In genomic region chrIV:10821672-10822304, ce11 we compare ENCODE assay signal across 4 worm cellular contexts.
TF ChIP-seq lines count a peak whose summit lies in the region.

No protein-coding gene starts in this region.

TF ChIP-seq in whole organism, L2 larva, 48 proteins besides CTCF, POLR2A, EP300 and RAD21 (continues in another document):
- TF ChIP-seq ceh-82 (tag; optimal IDR thresholded peaks at IDR 0.05; lab: Kevin White, UChicago) (peak; percentile 7), egl-27 (tag; optimal IDR thresholded peaks at IDR 0.05; lab: Kevin White, UChicago) (peak; percentile 72), nhr-23 (tag; optimal IDR thresholded peaks at IDR 0.05; lab: Kevin White, UChicago) (no peak), ama-1 (optimal IDR thresholded peaks at IDR 0.05; lab: Kevin White, UChicago) (peak; percentile 78), lin-13 (GFP tag; optimal IDR thresholded peaks at IDR 0.05; lab: Kevin White, UChicago) (peak; percentile 81), blmp-1 (tag; optimal IDR thresholded peaks at IDR 0.05; lab: Kevin White, UChicago; ENCODE audit: insufficient read depth) (peak; percentile 96), nhr-129 (tag; optimal IDR thresholded peaks at IDR 0.05; lab: Kevin White, UChicago) (peak; percentile 98), nhr-6 (tag; optimal IDR thresholded peaks at IDR 0.05; lab: Kevin White, UChicago) (peak; percentile 95), nhr-12 (tag; optimal IDR thresholded peaks at IDR 0.05; lab: Kevin White, UChicago) (no peak), F13H6.1 (tag; optimal IDR thresholded peaks at IDR 0.05; lab: Kevin White, UChicago) (peak; percentile 97), crh-2 (tag; optimal IDR thresholded peaks at IDR 0.05; lab: Kevin White, UChicago) (peak; percentile 85), nhr-25 (tag; optimal IDR thresholded peaks at IDR 0.05; lab: Kevin White, UChicago) (peak; percentile 92), R02D3.7 (tag; optimal IDR thresholded peaks at IDR 0.05; lab: Kevin White, UChicago) (no peak), nhr-237 (tag; optimal IDR thresholded peaks at IDR 0.05; lab: Kevin White, UChicago) (no peak), elt-3 (tag; optimal IDR thresholded peaks at IDR 0.05; lab: Kevin White, UChicago) (no peak), skn-1 (tag; optimal IDR thresholded peaks at IDR 0.05; lab: Kevin White, UChicago) (peak; percentile 25), gmeb-1 (tag; optimal IDR thresholded peaks at IDR 0.05; lab: Kevin White, UChicago) (peak; percentile 70), zag-1 (tag; optimal IDR thresholded peaks at IDR 0.05; lab: Kevin White, UChicago) (peak; percentile 85), unc-62 (GFP tag; optimal IDR thresholded peaks at IDR 0.05; lab: Kevin White, UChicago) (no peak), lin-39 (tag; optimal IDR thresholded peaks at IDR 0.05; lab: Kevin White, UChicago) (peak; percentile 80), sem-4 (tag; optimal IDR thresholded peaks at IDR 0.05; lab: Kevin White, UChicago) (peak; percentile 85), unc-39 (tag; optimal IDR thresholded peaks at IDR 0.05; lab: Kevin White, UChicago) (peak; percentile 61), nhr-21 (tag; optimal IDR thresholded peaks at IDR 0.05; lab: Kevin White, UChicago) (peak; percentile 87)

TF ChIP-seq in whole organism, L4 larva, 104 proteins besides CTCF, POLR2A, EP300 and RAD21 (continues in another document):
- peak; percentile 78 for TF ChIP-seq nhr-48 (tag; optimal IDR thresholded peaks at IDR 0.05; lab: Kevin White, UChicago)
- TF ChIP-seq unc-62 (GFP tag; optimal IDR thresholded peaks at IDR 0.05 in 1 of 2; lab: Kevin White, UChicago) = peak in 1 of 2 experiments; percentile 95
- TF ChIP-seq unc-62 (tag; optimal IDR thresholded peaks at IDR 0.05; lab: Kevin White, UChicago) = no peak
- TF ChIP-seq egl-43 (GFP tag; IDR thresholded peaks at IDR 0.05; lab: Robert Waterston, UW) = 0 out of 2 replicates have a peak, but pooled peaks have one; percentile 27
- TF ChIP-seq lin-1 (GFP tag; IDR thresholded peaks at IDR 0.05; lab: Robert Waterston, UW) = peak; percentile 48
- TF ChIP-seq spr-1 (tag; optimal IDR thresholded peaks at IDR 0.05; lab: Kevin White, UChicago) = peak; percentile 61
- peak; percentile 39 for TF ChIP-seq dpl-1 (GFP tag; optimal IDR thresholded peaks at IDR 0.05; lab: Kevin White, UChicago)
- peak; percentile 45 for TF ChIP-seq ceh-28 (tag; optimal IDR thresholded peaks at IDR 0.05; lab: Kevin White, UChicago)
- TF ChIP-seq daf-16 (GFP tag; optimal IDR thresholded peaks at IDR 0.05; lab: Kevin White, UChicago) = peak; percentile 39 to 65
- peak; percentile 80 for TF ChIP-seq daf-16 (tag; optimal IDR thresholded peaks at IDR 0.05; lab: Kevin White, UChicago)
- peak; percentile 59 for TF ChIP-seq nhr-6 (tag; optimal IDR thresholded peaks at IDR 0.05; lab: Kevin White, UChicago)
- peak; percentile 100 for TF ChIP-seq aha-1 (tag; lab: Kevin White, UChicago)
- peak; percentile 61 for TF ChIP-seq set-16 (GFP tag; IDR thresholded peaks at IDR 0.05; lab: Robert Waterston, UW)
- TF ChIP-seq nhr-42 (GFP tag; IDR thresholded peaks at IDR 0.05; lab: Robert Waterston, UW) = peak; percentile 75; the same call in 1 of the 2 replicates
- TF ChIP-seq T26A8.4 (GFP tag; IDR thresholded peaks at IDR 0.05; lab: Robert Waterston, UW) = peak; percentile 67
- TF ChIP-seq F44E2.7 (GFP tag; IDR thresholded peaks at IDR 0.05; lab: Robert Waterston, UW) = no peak
- no peak for TF ChIP-seq ceh-82 (tag; optimal IDR thresholded peaks at IDR 0.05; lab: Kevin White, UChicago)
- TF ChIP-seq hlh-11 (tag; optimal IDR thresholded peaks at IDR 0.05; lab: Kevin White, UChicago) = peak; percentile 93
- peak; percentile 84 for TF ChIP-seq hmg-1.1 (GFP tag; IDR thresholded peaks at IDR 0.05; lab: Robert Waterston, UW)
- TF ChIP-seq Y5F2A.4 (GFP tag; optimal IDR thresholded peaks at IDR 0.05; lab: Kevin White, UChicago) = no peak
- TF ChIP-seq madf-9 (GFP tag; conservative IDR thresholded peaks at IDR 0.05; lab: Robert Waterston, UW) = 0 out of 2 replicates have a peak, but pooled peaks have one; percentile 6
- peak; percentile 76 for TF ChIP-seq fkh-10 (GFP tag; optimal IDR thresholded peaks at IDR 0.05; lab: Kevin White, UChicago)
- TF ChIP-seq F37D6.2 (tag; optimal IDR thresholded peaks at IDR 0.05; lab: Kevin White, UChicago) = peak; percentile 71

TF ChIP-seq in whole organism, late embryonic, 69 proteins besides CTCF, POLR2A, EP300 and RAD21 (continues in another document):
- no peak for TF ChIP-seq ahr-1 (tag; optimal IDR thresholded peaks at IDR 0.05; lab: Kevin White, UChicago)
- peak; percentile 55 for TF ChIP-seq ama-1 (optimal IDR thresholded peaks at IDR 0.05; lab: Kevin White, UChicago)
- TF ChIP-seq che-1 (tag; optimal IDR thresholded peaks at IDR 0.05; lab: Kevin White, UChicago) = peak; percentile 1
- peak; percentile 72 for TF ChIP-seq eyg-1 (tag; optimal IDR thresholded peaks at IDR 0.05; lab: Kevin White, UChicago)
- TF ChIP-seq ceh-22 (tag; optimal IDR thresholded peaks at IDR 0.05; lab: Kevin White, UChicago) = peak; percentile 20
- no peak for TF ChIP-seq ceh-9 (tag; optimal IDR thresholded peaks at IDR 0.05; lab: Kevin White, UChicago)
- TF ChIP-seq zip-5 (tag; optimal IDR thresholded peaks at IDR 0.05; lab: Kevin White, UChicago) = no peak
- TF ChIP-seq C08G9.2 (tag; optimal IDR thresholded peaks at IDR 0.05; lab: Kevin White, UChicago) = peak; percentile 53
- TF ChIP-seq nfya-1 (tag; optimal IDR thresholded peaks at IDR 0.05; lab: Kevin White, UChicago) = peak; percentile 89
- TF ChIP-seq ceh-48 (tag; optimal IDR thresholded peaks at IDR 0.05; lab: Kevin White, UChicago) = no peak
- TF ChIP-seq hlh-30 (tag; optimal IDR thresholded peaks at IDR 0.05; lab: Kevin White, UChicago; ENCODE audit: insufficient read depth) = no peak
- TF ChIP-seq Y22D7AL.16 (tag; optimal IDR thresholded peaks at IDR 0.05; lab: Kevin White, UChicago) = peak; percentile 28
- TF ChIP-seq ztf-16 (tag; optimal IDR thresholded peaks at IDR 0.05; lab: Kevin White, UChicago) = peak; percentile 51
- TF ChIP-seq pha-4 (tag; optimal IDR thresholded peaks at IDR 0.05; lab: Kevin White, UChicago) = no peak
- TF ChIP-seq hlh-8 (tag; optimal IDR thresholded peaks at IDR 0.05; lab: Kevin White, UChicago) = peak; percentile 79
- no peak; the same call in 1 of the 2 replicates for TF ChIP-seq sox-2 (GFP tag; IDR thresholded peaks at IDR 0.05; lab: Robert Waterston, UW)
- TF ChIP-seq pax-1 (tag; optimal IDR thresholded peaks at IDR 0.05; lab: Kevin White, UChicago) = no peak
- peak; percentile 8 for TF ChIP-seq pag-3 (tag; optimal IDR thresholded peaks at IDR 0.05; lab: Kevin White, UChicago; ENCODE audit: borderline replicate concordance)
- TF ChIP-seq K09A11.1 (tag; optimal IDR thresholded peaks at IDR 0.05; lab: Kevin White, UChicago; ENCODE audit: insufficient read depth) = peak; percentile 7
- peak; percentile 76 for TF ChIP-seq ref-2 (tag; optimal IDR thresholded peaks at IDR 0.05; lab: Kevin White, UChicago)
- TF ChIP-seq syd-9 (tag; optimal IDR thresholded peaks at IDR 0.05; lab: Kevin White, UChicago) = peak; percentile 83
- peak; percentile 39 for TF ChIP-seq tbx-7 (tag; optimal IDR thresholded peaks at IDR 0.05; lab: Kevin White, UChicago)
- peak; percentile 56 for TF ChIP-seq ceh-14 (tag; optimal IDR thresholded peaks at IDR 0.05; lab: Kevin White, UChicago)
- peak; percentile 98 for TF ChIP-seq ceh-18 (tag; optimal IDR thresholded peaks at IDR 0.05; lab: Kevin White, UChicago)
- TF ChIP-seq unc-55 (GFP tag; optimal IDR thresholded peaks at IDR 0.05; lab: Kevin White, UChicago) = peak; percentile 33
- TF ChIP-seq unc-86 (tag; optimal IDR thresholded peaks at IDR 0.05; lab: Kevin White, UChicago) = peak; percentile 34

TF ChIP-seq in whole organism, mixed stage, embryonic, 35 proteins besides CTCF, POLR2A, EP300 and RAD21 (continues in another document):
- TF ChIP-seq sem-2 (GFP tag; optimal IDR thresholded peaks at IDR 0.05; lab: Kevin White, UChicago) = no peak
- peak; percentile 63 for TF ChIP-seq hlh-1 (tag; optimal IDR thresholded peaks at IDR 0.05; lab: Kevin White, UChicago)
- no peak for TF ChIP-seq nhr-76 (tag; optimal IDR thresholded peaks at IDR 0.05; lab: Kevin White, UChicago)
- TF ChIP-seq lin-13 (tag; optimal IDR thresholded peaks at IDR 0.05; lab: Kevin White, UChicago) = no peak
- no peak for TF ChIP-seq zip-8 (tag; optimal IDR thresholded peaks at IDR 0.05; lab: Kevin White, UChicago)
- TF ChIP-seq nhr-12 (tag; optimal IDR thresholded peaks at IDR 0.05; lab: Kevin White, UChicago) = no peak
- peak; percentile 73 for TF ChIP-seq unc-39 (tag; optimal IDR thresholded peaks at IDR 0.05; lab: Kevin White, UChicago)
- TF ChIP-seq mls-2 (tag; optimal IDR thresholded peaks at IDR 0.05; lab: Kevin White, UChicago) = peak; percentile 61
- TF ChIP-seq sptf-1 (tag; optimal IDR thresholded peaks at IDR 0.05; lab: Kevin White, UChicago) = peak; percentile 77
- TF ChIP-seq pha-4 (tag; optimal IDR thresholded peaks at IDR 0.05; lab: Kevin White, UChicago) = peak; percentile 90
- no peak for TF ChIP-seq ceh-43 (GFP tag; optimal IDR thresholded peaks at IDR 0.05; lab: Kevin White, UChicago)
- TF ChIP-seq drap-1 (GFP tag; optimal IDR thresholded peaks at IDR 0.05; lab: Kevin White, UChicago) = peak; percentile 48
- TF ChIP-seq unc-62 (GFP tag; optimal IDR thresholded peaks at IDR 0.05; lab: Kevin White, UChicago) = peak; percentile 88
- no peak for TF ChIP-seq snpc-4 (tag; optimal IDR thresholded peaks at IDR 0.05; lab: Kevin White, UChicago)
- TF ChIP-seq unc-120 (tag; optimal IDR thresholded peaks at IDR 0.05; lab: Kevin White, UChicago; ENCODE audit: poor library complexity, severe bottlenecking) = peak; percentile 90
- TF ChIP-seq ces-1 (GFP tag; optimal IDR thresholded peaks at IDR 0.05; lab: Kevin White, UChicago) = peak; percentile 76
- no peak for TF ChIP-seq flh-1 (GFP tag; optimal IDR thresholded peaks at IDR 0.05; lab: Kevin White, UChicago)
- TF ChIP-seq ham-2 (GFP tag; optimal IDR thresholded peaks at IDR 0.05; lab: Kevin White, UChicago) = peak; percentile 92
- peak; percentile 81 for TF ChIP-seq mep-1 (tag; optimal IDR thresholded peaks at IDR 0.05; lab: Kevin White, UChicago)
- peak; percentile 84 for TF ChIP-seq ztf-11 (tag; optimal IDR thresholded peaks at IDR 0.05; lab: Kevin White, UChicago)
- peak; percentile 71 for TF ChIP-seq lsy-2 (tag; optimal IDR thresholded peaks at IDR 0.05; lab: Kevin White, UChicago)
- TF ChIP-seq blmp-1 (tag; optimal IDR thresholded peaks at IDR 0.05; lab: Kevin White, UChicago) = peak; percentile 77
- TF ChIP-seq bed-3 (GFP tag; optimal IDR thresholded peaks at IDR 0.05; lab: Kevin White, UChicago) = no peak
- no peak for TF ChIP-seq nhr-28 (tag; optimal IDR thresholded peaks at IDR 0.05; lab: Kevin White, UChicago)
- peak; percentile 80 for TF ChIP-seq nhr-237 (tag; optimal IDR thresholded peaks at IDR 0.05; lab: Kevin White, UChicago)
- TF ChIP-seq lin-32 (GFP tag; optimal IDR thresholded peaks at IDR 0.05; lab: Kevin White, UChicago) = no peak
- TF ChIP-seq M03D4.4 (tag; optimal IDR thresholded peaks at IDR 0.05; lab: Kevin White, UChicago) = peak; percentile 72
- TF ChIP-seq ceh-39 (tag; optimal IDR thresholded peaks at IDR 0.05; lab: Kevin White, UChicago) = no peak
- peak; percentile 57 for TF ChIP-seq ceh-83 (GFP tag; optimal IDR thresholded peaks at IDR 0.05; lab: Kevin White, UChicago)
